Fruit fly (Drosophila melanogaster): ENCODE results near the gene CG32576.

dm6 chrX:16332615-16333288 lies 44.4 kb upstream of the CG32576 start:
- TF ChIP-seq CTCF (optimal IDR thresholded peaks at IDR 0.05) (no peak), CG8478 (optimal IDR thresholded peaks at IDR 0.05) (no peak)

Measured in S2 (cell line).